Fruit fly (Drosophila melanogaster) whole organism, embryonic: ENCODE measurements around the gene CG7101.

Source experiments
- Bdp1 ChIP-seq: fragments of 200-800 bp; sonication (Bioruptor generic); optimal IDR thresholded peaks from 3 replicates; lab custom pipeline; 2016; ENCODE audit warnings: missing biosample characterization, missing genetic modification characterization
- BtbVII ChIP-seq: fragments of 200-800 bp; sonication (Bioruptor generic); optimal IDR thresholded peaks from 3 replicates; lab custom pipeline; 2017; ENCODE audit warnings: missing biosample characterization, mild to moderate bottlenecking, missing genetic modification characterization
- CG10654 ChIP-seq: fragments of 200-800 bp; sonication (Bioruptor generic); optimal IDR thresholded peaks from 2 replicates; lab custom pipeline; 2016; ENCODE audit warnings: missing biosample characterization, missing genetic modification characterization
- CG11247 ChIP-seq: fragments of 200-800 bp; sonication (Bioruptor generic); IDR thresholded peaks from 2 replicates; pipeline ENCODE4 v1.3.6; 2022; ENCODE audit warnings: missing biosample characterization, missing genetic modification characterization
- CG11456 ChIP-seq: fragments of 200-800 bp; sonication (Bioruptor generic); IDR thresholded peaks from 3 replicates; pipeline ENCODE4 v1.3.6; 2022; ENCODE audit warnings: missing biosample characterization, missing genetic modification characterization
- CG11560 ChIP-seq: fragments of 200-800 bp; sonication (Bioruptor generic); IDR thresholded peaks from 3 replicates; pipeline ENCODE4 v1.3.6; 2022; ENCODE audit warnings: missing biosample characterization, missing genetic modification characterization
- CG16813 ChIP-seq: fragments of 200-800 bp; sonication (Bioruptor generic); IDR thresholded peaks from 3 replicates; pipeline ENCODE4 v1.3.6; 2022; ENCODE audit warnings: missing biosample characterization, missing genetic modification characterization; ENCODE audit not compliant: partially characterized antibody
- CG17186 ChIP-seq: fragments of 200-800 bp; sonication (Bioruptor generic); optimal IDR thresholded peaks from 3 replicates; lab custom pipeline; 2017; ENCODE audit warnings: missing biosample characterization, missing genetic modification reagents, missing genetic modification characterization
- CG17385 ChIP-seq: fragments of 200-800 bp; sonication (Bioruptor generic); optimal IDR thresholded peaks from 3 replicates; lab custom pipeline; 2018; ENCODE audit warnings: missing biosample characterization, mild to moderate bottlenecking, missing genetic modification characterization
- CG18262 ChIP-seq: fragments of 200-800 bp; optimal IDR thresholded peaks from 3 replicates; lab custom pipeline; 2019; ENCODE audit warnings: missing biosample characterization, mild to moderate bottlenecking, missing genetic modification characterization, moderate library complexity
- CG3065 ChIP-seq: fragments of 200-800 bp; sonication (Bioruptor generic); optimal IDR thresholded peaks from 2 replicates; lab custom pipeline; 2016; ENCODE audit warnings: missing biosample characterization, missing genetic modification characterization
- CG31388 ChIP-seq: fragments of 200-800 bp; sonication (Bioruptor generic); optimal IDR thresholded peaks from 2 replicates; lab custom pipeline; 2016; ENCODE audit warnings: missing biosample characterization, missing genetic modification characterization
- CG33213 ChIP-seq: fragments of 200-800 bp; sonication (Bioruptor generic); optimal IDR thresholded peaks from 3 replicates; lab custom pipeline; 2016; ENCODE audit warnings: missing biosample characterization, missing genetic modification characterization
- CG3838 ChIP-seq: fragments of 200-800 bp; sonication (Bioruptor generic); optimal IDR thresholded peaks from 3 replicates; lab custom pipeline; 2016; ENCODE audit warnings: missing biosample characterization, missing genetic modification characterization
- CG4404 ChIP-seq: fragments of 200-800 bp; sonication (Bioruptor generic); IDR thresholded peaks from 2 replicates; pipeline ENCODE4 v1.3.6; 2022; ENCODE audit warnings: missing biosample characterization, missing genetic modification characterization
- CG4854 ChIP-seq: fragments of 200-800 bp; sonication (Bioruptor generic); optimal IDR thresholded peaks from 2 replicates; lab custom pipeline; 2016; ENCODE audit warnings: missing biosample characterization, missing genetic modification characterization, inconsistent platforms
- CG5953 ChIP-seq: fragments of 200-800 bp; sonication (Bioruptor generic); IDR thresholded peaks from 2 replicates; pipeline ENCODE4 v1.3.6; 2022; ENCODE audit warnings: missing biosample characterization, missing genetic modification characterization
- CG6654 ChIP-seq: fragments of 200-800 bp; sonication (Bioruptor generic); optimal IDR thresholded peaks from 2 replicates; lab custom pipeline; 2017; ENCODE audit warnings: missing biosample characterization, mild to moderate bottlenecking, missing genetic modification characterization
- CG6791 ChIP-seq: fragments of 200-800 bp; sonication (Bioruptor generic); IDR thresholded peaks from 3 replicates; pipeline ENCODE4 v1.3.6; 2022; ENCODE audit warnings: missing biosample characterization, missing genetic modification characterization; ENCODE audit not compliant: partially characterized antibody
- CG6813 ChIP-seq: fragments of 200-800 bp; sonication (Bioruptor generic); optimal IDR thresholded peaks from 2 replicates; lab custom pipeline; 2017; ENCODE audit warnings: missing biosample characterization, missing genetic modification characterization, mild to moderate bottlenecking, moderate library complexity, missing genetic modification reagents
- CG8388 ChIP-seq: fragments of 200-800 bp; sonication (Bioruptor generic); optimal IDR thresholded peaks from 2 replicates; lab custom pipeline; 2019; ENCODE audit warnings: missing biosample characterization, mild to moderate bottlenecking, missing genetic modification characterization, moderate library complexity
- CG8944 ChIP-seq: fragments of 200-800 bp; sonication (Bioruptor generic); optimal IDR thresholded peaks from 3 replicates; lab custom pipeline; 2016; ENCODE audit warnings: missing biosample characterization, missing genetic modification characterization
- D19A ChIP-seq: fragments of 200-800 bp; optimal IDR thresholded peaks from 3 replicates; lab custom pipeline; 2019; ENCODE audit warnings: missing biosample characterization, mild to moderate bottlenecking, missing genetic modification characterization, moderate library complexity
- E2f2 ChIP-seq: fragments of 200-800 bp; sonication (Bioruptor generic); IDR thresholded peaks from 2 replicates; pipeline ENCODE4 v1.3.6; 2022; ENCODE audit warnings: missing biosample characterization, missing genetic modification characterization
- Hmx ChIP-seq: fragments of 200-800 bp; sonication (Bioruptor generic); optimal IDR thresholded peaks from 2 replicates; lab custom pipeline; 2016; ENCODE audit warnings: missing biosample characterization, missing genetic modification characterization
- Hr39 ChIP-seq: fragments of >200 bp; optimal IDR thresholded peaks from 2 replicates; lab custom pipeline; 2017
- Hr51 ChIP-seq, 2 experiments: fragments of 200-800 bp; sonication (Bioruptor generic); optimal IDR thresholded peaks; 2 replicates in 1 of 2; 3 replicates in 1 of 2; lab custom pipeline; 2016 to 2018; ENCODE audit warnings: missing biosample characterization in 2 of 2, missing genetic modification characterization in 2 of 2, mild to moderate bottlenecking in 1 of 2, moderate library complexity in 1 of 2
- NK7.1 ChIP-seq: fragments of 200-800 bp; sonication (Bioruptor generic); optimal IDR thresholded peaks from 3 replicates; lab custom pipeline; 2016; ENCODE audit warnings: missing biosample characterization, missing genetic modification characterization
- Nf-YC ChIP-seq: fragments of 200-800 bp; optimal IDR thresholded peaks from 3 replicates; lab custom pipeline; 2019; ENCODE audit warnings: missing biosample characterization, mild to moderate bottlenecking, missing genetic modification characterization, moderate library complexity
- bsh ChIP-seq, 2 experiments: fragments of 200-800 bp; sonication (Bioruptor generic); optimal IDR thresholded peaks; 2 replicates each; lab custom pipeline; 2017 to 2018; ENCODE audit warnings: mild to moderate bottlenecking in 2 of 2, missing biosample characterization in 2 of 2, missing genetic modification characterization in 2 of 2, moderate library complexity in 1 of 2
- caup ChIP-seq: fragments of 200-800 bp; sonication (Bioruptor generic); optimal IDR thresholded peaks from 3 replicates; lab custom pipeline; 2017; ENCODE audit warnings: missing biosample characterization, mild to moderate bottlenecking, missing genetic modification characterization, moderate library complexity; ENCODE audit not compliant: severe bottlenecking
- croc ChIP-seq: fragments of 200-800 bp; sonication (Bioruptor generic); conservative IDR thresholded peaks from 3 replicates; pipeline ENCODE4 v1.3.6; 2022; ENCODE audit warnings: missing biosample characterization, missing genetic modification characterization
- cwo ChIP-seq: fragments of 200-800 bp; sonication (Bioruptor generic); optimal IDR thresholded peaks from 3 replicates; lab custom pipeline; 2017; ENCODE audit warnings: missing biosample characterization, missing genetic modification characterization, mild to moderate bottlenecking, moderate library complexity, missing genetic modification reagents
- disco-r ChIP-seq: fragments of 200-800 bp; sonication (Bioruptor generic); optimal IDR thresholded peaks from 2 replicates; lab custom pipeline; 2016; ENCODE audit warnings: missing biosample characterization, missing genetic modification characterization
- gem ChIP-seq: fragments of 200-800 bp; sonication (Bioruptor generic); optimal IDR thresholded peaks from 2 replicates; lab custom pipeline; 2019; ENCODE audit warnings: missing biosample characterization, mild to moderate bottlenecking, missing genetic modification characterization, moderate library complexity
- grn ChIP-seq: fragments of 200-800 bp; sonication (Bioruptor generic); optimal IDR thresholded peaks from 3 replicates; lab custom pipeline; 2017; ENCODE audit warnings: missing biosample characterization, missing genetic modification characterization
- ham ChIP-seq: fragments of 200-800 bp; sonication (Bioruptor generic); IDR thresholded peaks from 2 replicates; pipeline ENCODE4 v1.3.6; 2022; ENCODE audit warnings: missing biosample characterization, missing genetic modification characterization
- klu ChIP-seq: fragments of 200-800 bp; sonication (Bioruptor generic); IDR thresholded peaks from 2 replicates; pipeline ENCODE4 v1.3.6; 2022; ENCODE audit warnings: missing biosample characterization, missing genetic modification characterization
- knrl ChIP-seq: fragments of 200-800 bp; sonication (Bioruptor generic); IDR thresholded peaks from 3 replicates; pipeline ENCODE4 v1.3.6; 2022; ENCODE audit warnings: missing biosample characterization, missing genetic modification characterization; ENCODE audit not compliant: partially characterized antibody
- luna ChIP-seq: fragments of 200-800 bp; sonication (Bioruptor generic); optimal IDR thresholded peaks from 2 replicates; lab custom pipeline; 2016; ENCODE audit warnings: missing biosample characterization, missing genetic modification characterization
- mirr ChIP-seq: fragments of 200-800 bp; sonication (Bioruptor generic); optimal IDR thresholded peaks from 3 replicates; lab custom pipeline; 2018; ENCODE audit warnings: missing biosample characterization, mild to moderate bottlenecking, missing genetic modification characterization
- pfk ChIP-seq: fragments of 200-800 bp; sonication (Bioruptor generic); optimal IDR thresholded peaks from 2 replicates; lab custom pipeline; 2018; ENCODE audit warnings: missing biosample characterization, mild to moderate bottlenecking, missing genetic modification characterization, moderate library complexity
- sc ChIP-seq, 3 experiments: fragments of >200 bp in 2 of 3; fragments of 200-800 bp in 1 of 3; sonication (Bioruptor generic) in 1 of 3; optimal IDR thresholded peaks; 2 replicates in 2 of 3; 3 replicates in 1 of 3; lab custom pipeline; 2017; ENCODE audit warnings: mild to moderate bottlenecking in 1 of 3, missing biosample characterization in 1 of 3, missing genetic modification characterization in 1 of 3, missing genetic modification reagents in 1 of 3
- sens-2 ChIP-seq: fragments of 200-800 bp; sonication (Bioruptor generic); IDR thresholded peaks from 2 replicates; pipeline ENCODE4 v1.3.6; 2022; ENCODE audit warnings: missing biosample characterization, missing genetic modification characterization
- tup ChIP-seq: fragments of 200-800 bp; sonication (Bioruptor generic); optimal IDR thresholded peaks from 2 replicates; lab custom pipeline; 2016; ENCODE audit warnings: missing biosample characterization, mild to moderate bottlenecking, missing genetic modification characterization, moderate library complexity
- tx ChIP-seq: fragments of 200-800 bp; sonication (Bioruptor generic); optimal IDR thresholded peaks from 2 replicates; lab custom pipeline; 2016; ENCODE audit warnings: missing biosample characterization, missing genetic modification characterization
- unc-4 ChIP-seq: fragments of 200-800 bp; sonication (Bioruptor generic); IDR thresholded peaks from 2 replicates; pipeline ENCODE4 v1.3.6; 2022; ENCODE audit warnings: missing biosample characterization, missing genetic modification characterization; ENCODE audit not compliant: partially characterized antibody
- yki ChIP-seq: fragments of >200 bp; optimal IDR thresholded peaks from 3 replicates; lab custom pipeline; 2018

The CG7101 gene

dm6 chrX:18789353-18790210, 40.8 kb upstream of the CG7101 start (continued):
- TF ChIP-seq mirr (GFP tag; lab: Kevin White, UChicago): no peak
- no peak for TF ChIP-seq tup (GFP tag; lab: Kevin White, UChicago)
- no peak for TF ChIP-seq CG33213 (GFP tag; lab: Kevin White, UChicago)
- TF ChIP-seq tx (GFP tag; lab: Kevin White, UChicago): peak; percentile 57
- peak; percentile 61 for TF ChIP-seq BtbVII
- no peak for TF ChIP-seq sens-2 (GFP tag; lab: Robert Waterston, UW)
- TF ChIP-seq CG17186 (GFP tag; lab: Kevin White, UChicago): no peak
- TF ChIP-seq CG5953: no peak
- 0 out of 2 replicates have a peak, but pooled peaks have one; percentile 24 for TF ChIP-seq CG11247
- TF ChIP-seq gem (tag; lab: Kevin White, UChicago): peak; percentile 78
- TF ChIP-seq bsh (GFP tag; optimal IDR thresholded peaks at IDR 0.05; lab: Kevin White, UChicago): peak; percentile 39 to 45
- TF ChIP-seq CG4854 (GFP tag; lab: Kevin White, UChicago): peak; percentile 21
- TF ChIP-seq CG3838 (GFP tag; lab: Kevin White, UChicago): peak; percentile 5
- no peak for TF ChIP-seq sc (optimal IDR thresholded peaks at IDR 0.05; lab: Kevin White, UChicago)
- peak; percentile 8 for TF ChIP-seq sc (GFP tag; optimal IDR thresholded peaks at IDR 0.05; lab: Kevin White, UChicago)
- peak; percentile 47 for TF ChIP-seq caup (GFP tag; lab: Kevin White, UChicago)
- TF ChIP-seq croc (GFP tag; lab: Robert Waterston, UW): no peak
- TF ChIP-seq luna (GFP tag; lab: Kevin White, UChicago): no peak
- no peak for TF ChIP-seq yki (lab: Kevin White, UChicago)
- TF ChIP-seq CG31388: no peak
- TF ChIP-seq knrl: no peak
- peak; percentile 78 for TF ChIP-seq CG18262 (tag; lab: Kevin White, UChicago)
- peak; percentile 52; the same call in 1 of the 3 replicates for TF ChIP-seq CG11456 (GFP tag; lab: Robert Waterston, UW)
- TF ChIP-seq CG11560 (tag; lab: Robert Waterston, UW): no peak
- peak; percentile 22 for TF ChIP-seq Bdp1 (GFP tag; lab: Kevin White, UChicago)
- TF ChIP-seq D19A (tag; lab: Kevin White, UChicago): peak; percentile 54
- no peak for TF ChIP-seq unc-4 (GFP tag; lab: Robert Waterston, UW)
- TF ChIP-seq grn (GFP tag; lab: Kevin White, UChicago): no peak
- TF ChIP-seq CG8944: peak; percentile 29
- peak; percentile 40 for TF ChIP-seq disco-r (GFP tag; lab: Kevin White, UChicago)
- TF ChIP-seq cwo (GFP tag; lab: Kevin White, UChicago): peak; percentile 51
- TF ChIP-seq CG6813 (GFP tag; lab: Kevin White, UChicago): peak; percentile 19
- peak; percentile 17 for TF ChIP-seq NK7.1 (GFP tag; lab: Kevin White, UChicago)
- no peak for TF ChIP-seq CG3065 (GFP tag; lab: Kevin White, UChicago)
- TF ChIP-seq CG17385: peak; percentile 62
- no peak for TF ChIP-seq CG6791 (GFP tag; lab: Robert Waterston, UW)
- no peak for TF ChIP-seq Hr39 (lab: Kevin White, UChicago)
- peak; percentile 51 to 71 for TF ChIP-seq Hr51 (GFP tag; optimal IDR thresholded peaks at IDR 0.05; lab: Kevin White, UChicago)
- no peak for TF ChIP-seq Hmx (GFP tag; lab: Kevin White, UChicago)
- no peak for TF ChIP-seq E2f2 (GFP tag; lab: Robert Waterston, UW)
- peak; percentile 23 for TF ChIP-seq CG6654 (GFP tag; lab: Kevin White, UChicago)
- TF ChIP-seq CG10654: peak; percentile 42
- peak; percentile 80 for TF ChIP-seq pfk (GFP tag; lab: Kevin White, UChicago)
- TF ChIP-seq ham (GFP tag; lab: Robert Waterston, UW): no peak
- no peak for TF ChIP-seq CG16813 (GFP tag; lab: Robert Waterston, UW)
- peak; percentile 51 for TF ChIP-seq Nf-YC
- TF ChIP-seq CG4404 (GFP tag; lab: Robert Waterston, UW): peak; percentile 30; the same call in 1 of the 2 replicates
- peak; percentile 51 for TF ChIP-seq CG8388 (GFP tag; lab: Kevin White, UChicago)
- no peak for TF ChIP-seq klu (GFP tag; lab: Robert Waterston, UW)
